Fruit fly (Drosophila melanogaster) Kc167 (cell line): ENCODE results near the gene CG33272.

Source experiments
- Myc ChIP-seq: fragments of >200 bp; optimal IDR thresholded peaks from 2 replicates; lab custom pipeline; 2017; ENCODE audit warnings: missing external identifiers
- Sin3A ChIP-seq: fragments of >200 bp; optimal IDR thresholded peaks from 2 replicates; lab custom pipeline; 2018; ENCODE audit warnings: missing external identifiers
- h ChIP-seq: fragments of >200 bp; optimal IDR thresholded peaks from 3 replicates; lab custom pipeline; 2018; ENCODE audit warnings: missing external identifiers
- insv ChIP-seq: fragments of >200 bp; optimal IDR thresholded peaks from 3 replicates; lab custom pipeline; 2018; ENCODE audit warnings: missing external identifiers
- psq ChIP-seq: fragments of >200 bp; optimal IDR thresholded peaks from 2 replicates; lab custom pipeline; 2017; ENCODE audit warnings: missing external identifiers
- ttk ChIP-seq: sonication (Bioruptor generic); optimal IDR thresholded peaks from 2 replicates; lab custom pipeline; 2017; ENCODE audit warnings: missing external identifiers

The CG33272 gene

DNA sequence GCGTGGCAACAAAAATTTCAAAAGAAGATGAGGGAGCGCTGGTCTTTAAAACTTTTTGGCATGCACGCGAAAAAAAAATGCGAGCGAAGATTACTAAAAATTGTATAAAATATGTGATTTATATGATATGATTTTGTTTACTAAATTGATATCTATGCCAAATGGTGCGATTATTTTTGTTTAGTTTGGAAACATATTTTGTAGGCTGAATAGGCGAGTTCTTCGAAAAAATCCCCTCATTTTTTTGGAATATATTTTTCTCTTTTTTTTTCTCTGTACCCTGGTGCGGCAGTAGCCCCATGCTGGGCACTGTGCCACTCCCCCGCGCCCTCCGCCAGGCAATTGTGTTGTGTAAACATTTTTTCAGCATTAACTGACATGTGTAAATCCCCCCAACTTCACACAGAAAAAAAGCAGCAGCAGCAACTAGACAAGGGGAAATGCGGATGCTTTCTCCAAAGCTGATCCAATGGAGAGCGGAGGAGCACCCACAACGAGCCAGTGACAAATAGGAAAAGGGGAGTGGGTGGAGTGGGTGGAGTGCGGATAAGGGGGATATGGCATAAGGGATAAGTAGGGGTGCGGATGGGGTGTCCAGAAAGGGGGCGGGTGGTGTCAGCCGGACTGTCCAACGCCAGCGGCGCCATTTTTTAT is 24.3 kb downstream of the CG33272 start:
- TF ChIP-seq insv = no peak
- TF ChIP-seq Myc (lab: Kevin White, UChicago) = no peak
- no peak for TF ChIP-seq h (lab: Kevin White, UChicago)
- no peak for TF ChIP-seq ttk (lab: Kevin White, UChicago)
- TF ChIP-seq Sin3A (lab: Kevin White, UChicago) = no peak
- no peak for TF ChIP-seq psq (lab: Kevin White, UChicago)

DNA sequence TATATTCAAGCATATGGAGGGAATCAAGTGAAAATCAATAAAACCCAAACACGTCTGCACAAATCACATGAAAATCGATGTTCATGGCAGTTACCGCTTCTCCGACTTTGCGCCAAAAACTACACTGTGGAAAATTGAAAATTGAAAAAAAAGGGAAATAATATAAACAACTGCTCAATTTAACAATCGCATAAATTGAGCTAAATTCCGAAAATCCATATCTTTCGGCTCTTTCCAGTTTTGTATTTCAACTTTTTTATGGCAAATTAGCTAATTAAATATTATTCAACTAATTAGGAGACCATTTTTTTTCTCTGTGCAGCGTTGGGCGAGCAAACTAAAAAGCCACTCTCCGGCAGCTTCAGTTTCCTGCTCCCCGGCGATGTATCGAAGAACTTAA is 25.9 kb downstream of the CG33272 start:
- TF ChIP-seq insv (no peak), Sin3A (lab: Kevin White, UChicago) (no peak), ttk (lab: Kevin White, UChicago) (no peak), psq (lab: Kevin White, UChicago) (no peak), h (lab: Kevin White, UChicago) (no peak), Myc (lab: Kevin White, UChicago) (no peak)

DNA sequence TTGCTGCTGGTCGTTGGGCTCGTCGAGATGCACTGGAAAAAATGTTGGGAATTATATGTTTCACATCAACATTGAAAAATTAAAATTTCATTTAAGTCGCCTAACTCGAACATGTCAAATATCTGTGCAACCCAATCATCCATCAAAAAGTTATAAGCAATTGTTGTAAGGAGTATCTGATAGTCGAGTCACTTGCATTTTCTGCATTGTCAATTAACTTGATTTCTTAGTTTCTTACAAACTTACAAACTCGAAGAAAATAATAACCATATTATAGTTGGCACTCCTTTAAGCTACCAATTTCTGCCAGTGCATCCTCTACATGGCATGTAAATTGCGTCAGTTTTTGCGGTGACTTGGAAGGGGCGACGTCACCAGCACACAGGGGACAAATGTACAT is 27.3 kb downstream of the CG33272 start:
- TF ChIP-seq insv (no peak), Myc (lab: Kevin White, UChicago) (no peak), h (lab: Kevin White, UChicago) (no peak)

dm6 chr3L:11480304-11480703 is 30.1 kb downstream of the CG33272 start:
- TF ChIP-seq psq (lab: Kevin White, UChicago) (no peak), h (lab: Kevin White, UChicago) (no peak), insv (no peak), Sin3A (lab: Kevin White, UChicago) (no peak), Myc (lab: Kevin White, UChicago) (no peak), ttk (lab: Kevin White, UChicago) (no peak)

DNA sequence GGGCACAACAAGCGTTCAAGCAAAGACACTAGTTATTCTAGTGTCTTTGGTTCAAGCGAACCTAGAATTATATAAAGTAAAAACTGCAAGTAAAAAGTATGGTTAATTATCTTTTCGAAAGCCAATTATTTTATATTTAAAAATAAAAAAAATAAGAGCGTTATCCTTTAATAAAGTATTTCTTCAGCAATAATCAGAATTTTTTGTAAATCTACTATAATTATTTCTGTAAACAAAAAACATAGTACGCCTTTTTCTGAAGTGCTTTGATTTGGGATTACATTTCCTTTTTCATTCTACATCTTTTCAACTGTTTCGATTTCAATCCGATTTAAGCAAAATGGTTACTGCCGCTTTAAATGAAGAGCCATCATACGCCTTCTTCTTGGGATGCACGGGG is 35.7 kb downstream of the CG33272 start, which contains the start of gene Vha16-2:
TSS of gene Vha16-2 (plus strand) at position 301 of the 400 bp plus-strand sequence.
- no peak for TF ChIP-seq psq (lab: Kevin White, UChicago)
- TF ChIP-seq insv = no peak
- TF ChIP-seq Myc (lab: Kevin White, UChicago) = no peak
- TF ChIP-seq ttk (lab: Kevin White, UChicago) = no peak
- no peak for TF ChIP-seq h (lab: Kevin White, UChicago)
- TF ChIP-seq Sin3A (lab: Kevin White, UChicago) = no peak

- TF ChIP-seq psq (lab: Kevin White, UChicago) = no peak
- no peak for TF ChIP-seq h (lab: Kevin White, UChicago)
- TF ChIP-seq ttk (lab: Kevin White, UChicago) = no peak
- no peak for TF ChIP-seq Myc (lab: Kevin White, UChicago)
- no peak for TF ChIP-seq insv
- no peak for TF ChIP-seq Sin3A (lab: Kevin White, UChicago)
Measured at dm6 chr3L:11472991-11473390, 37.4 kb downstream of the CG33272 start, which contains the start of gene Vha16-3. Gene Vha16-3, plus strand, starts transcription at chr3L:11473291.

dm6 chr3L:11472388-11472787 is 38.0 kb downstream of the CG33272 start:
- TF ChIP-seq Myc (lab: Kevin White, UChicago) = no peak
- TF ChIP-seq Sin3A (lab: Kevin White, UChicago) = no peak
- no peak for TF ChIP-seq psq (lab: Kevin White, UChicago)
- no peak for TF ChIP-seq ttk (lab: Kevin White, UChicago)
- no peak for TF ChIP-seq h (lab: Kevin White, UChicago)
- TF ChIP-seq insv = no peak

- TF ChIP-seq psq (lab: Kevin White, UChicago) = no peak
- no peak for TF ChIP-seq insv
- TF ChIP-seq Sin3A (lab: Kevin White, UChicago) = no peak
- no peak for TF ChIP-seq ttk (lab: Kevin White, UChicago)
- no peak for TF ChIP-seq h (lab: Kevin White, UChicago)
- TF ChIP-seq Myc (lab: Kevin White, UChicago) = no peak
Measured at dm6 chr3L:11466985-11467384, 43.4 kb downstream of the CG33272 start.

- TF ChIP-seq insv (no peak), ttk (lab: Kevin White, UChicago) (no peak), Myc (lab: Kevin White, UChicago) (no peak), h (lab: Kevin White, UChicago) (no peak), Sin3A (lab: Kevin White, UChicago) (no peak), psq (lab: Kevin White, UChicago) (no peak)
Measured at dm6 chr3L:11465371-11465914, 44.9 kb downstream of the CG33272 start, which contains the start of gene Fum3. Gene Fum3, minus strand, starts transcription at chr3L:11465864.
